Worm (Caenorhabditis elegans): ENCODE results near the gene cpb-1.

DNA sequence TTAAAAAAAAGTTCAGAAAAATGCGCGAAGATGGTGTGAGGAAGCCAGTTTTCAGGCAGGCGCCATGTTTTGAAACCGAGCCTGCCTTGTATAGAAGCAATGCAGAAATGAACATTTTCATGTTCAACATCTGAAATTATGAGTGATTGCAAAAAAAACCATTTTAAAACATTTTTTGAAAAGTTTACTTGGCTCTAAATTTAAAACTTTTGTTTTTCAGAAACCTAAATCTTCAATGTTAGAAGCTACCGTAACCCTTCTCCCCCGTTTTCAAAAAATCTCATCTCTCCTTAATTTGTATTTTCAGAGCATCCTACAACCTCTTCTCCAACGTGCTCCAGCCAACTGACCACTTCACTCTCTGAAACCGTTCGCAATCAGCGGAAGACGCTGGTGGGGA is 40.6 kb upstream of the cpb-1 start, which contains the start of gene fozi-1:
- TF ChIP-seq F44E2.7 (GFP tag; IDR thresholded peaks at IDR 0.05): no peak
- no peak for TF ChIP-seq pha-4 (GFP tag; IDR thresholded peaks at IDR 0.05)
- TF ChIP-seq pha-4 (tag; optimal IDR thresholded peaks at IDR 0.05): no peak
- no peak for TF ChIP-seq ztf-11 (tag; optimal IDR thresholded peaks at IDR 0.05)
- no peak for TF ChIP-seq R02D3.7 (tag; optimal IDR thresholded peaks at IDR 0.05)
- TF ChIP-seq daf-19 (GFP tag; conservative IDR thresholded peaks at IDR 0.05): no peak
- no peak for TF ChIP-seq nhr-6 (tag; optimal IDR thresholded peaks at IDR 0.05)
- no peak for TF ChIP-seq T20F7.1 (GFP tag; optimal IDR thresholded peaks at IDR 0.05)
- TF ChIP-seq mdl-1 (tag; optimal IDR thresholded peaks at IDR 0.05): no peak
- TF ChIP-seq nhr-25 (tag; optimal IDR thresholded peaks at IDR 0.05; ENCODE audit: borderline replicate concordance, insufficient read depth): no peak
- no peak for TF ChIP-seq zag-1 (tag; optimal IDR thresholded peaks at IDR 0.05)
- TF ChIP-seq fos-1 (tag; optimal IDR thresholded peaks at IDR 0.05): no peak
- no peak for TF ChIP-seq zip-11 (GFP tag; IDR thresholded peaks at IDR 0.05)

All from whole organism, L4 larva.